Worm (Caenorhabditis elegans): ENCODE measurements around the gene jmjd-1.2.

DNA sequence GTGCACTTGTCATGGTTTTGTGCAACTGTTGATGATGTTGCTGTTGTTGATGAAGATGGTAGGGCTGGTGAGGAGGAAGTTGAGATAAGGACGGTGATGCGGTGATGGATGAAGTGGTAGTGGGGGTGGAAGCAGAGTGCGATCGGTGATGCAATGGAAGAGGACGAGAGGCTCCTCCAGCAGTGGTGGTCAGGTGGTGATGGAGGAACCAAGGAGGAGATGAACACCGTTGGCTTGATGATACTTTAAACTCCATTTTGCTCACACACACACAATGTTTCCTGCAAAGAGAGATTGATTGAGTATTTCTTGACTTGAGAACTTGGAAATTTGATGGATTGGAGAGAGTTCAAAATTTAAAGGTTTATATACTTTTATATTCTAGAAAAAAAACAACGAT, 23.0 kb upstream of the jmjd-1.2 start, which contains the start of gene F19C7.8:
- no peak for TF ChIP-seq nhr-77 (tag; optimal IDR thresholded peaks at IDR 0.05)
- no peak for TF ChIP-seq unc-39 (tag; optimal IDR thresholded peaks at IDR 0.05)
- TF ChIP-seq zip-2 (tag; optimal IDR thresholded peaks at IDR 0.05), result no peak
- TF ChIP-seq attf-4 (tag; optimal IDR thresholded peaks at IDR 0.05), result no peak
- TF ChIP-seq lir-3 (tag; optimal IDR thresholded peaks at IDR 0.05), result no peak
- no peak for TF ChIP-seq dve-1 (tag; optimal IDR thresholded peaks at IDR 0.05; ENCODE audit: insufficient read depth)
- TF ChIP-seq ZK546.5 (tag; optimal IDR thresholded peaks at IDR 0.05), result no peak
- TF ChIP-seq fkh-10 (GFP tag; optimal IDR thresholded peaks at IDR 0.05), result no peak
- TF ChIP-seq ZK337.2 (GFP tag; IDR thresholded peaks at IDR 0.05), result peak; percentile 53; the same call in 1 of the 2 replicates
- no peak for TF ChIP-seq ces-1 (GFP tag; optimal IDR thresholded peaks at IDR 0.05)
- TF ChIP-seq mep-1 (tag; optimal IDR thresholded peaks at IDR 0.05), result no peak

Measured in whole organism, L4 larva.